Worm (Caenorhabditis elegans): ENCODE measurements around the gene ptr-13.
"Not testable (repeated sequence)": the region's sequence is repeated elsewhere in the genome, so short reads cannot be mapped to it uniquely, and the experiment has no call there.

The ptr-13 gene

DNA sequence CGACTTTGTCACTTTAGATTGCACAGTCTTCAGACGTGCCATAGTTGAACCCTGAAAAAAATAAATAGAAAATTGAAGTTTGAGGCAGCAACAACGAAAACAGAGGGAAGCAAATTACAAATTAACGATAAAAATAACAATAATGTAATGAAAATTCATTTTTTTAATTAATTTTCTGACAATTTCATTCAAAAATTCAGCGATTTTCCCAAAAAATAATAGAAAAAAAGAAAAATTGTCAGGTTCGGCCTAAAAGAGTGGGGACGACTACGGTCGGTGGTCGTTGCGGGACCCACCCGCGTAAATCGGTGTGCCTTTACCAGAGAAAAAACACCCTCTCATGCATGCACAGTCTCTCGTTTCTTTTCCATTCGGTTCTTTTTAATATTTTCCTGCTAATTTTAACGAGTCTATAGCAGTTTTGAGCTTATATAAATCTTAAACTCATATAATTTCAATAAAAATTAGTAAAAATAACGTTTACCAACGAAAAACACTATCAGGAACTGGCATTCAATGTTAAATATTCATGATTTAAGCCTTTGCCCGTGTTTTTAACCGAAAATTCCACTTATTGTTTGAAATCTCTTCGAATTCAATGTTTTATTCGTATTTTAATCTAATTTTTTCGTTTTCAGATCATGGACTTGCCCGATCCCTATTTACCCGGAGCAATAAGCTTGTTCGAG lies 35.8 kb downstream of the ptr-13 start, which contains the start of the genes rps-9 and lsm-1 (continued):
- TF ChIP-seq unc-86 (tag; optimal IDR thresholded peaks at IDR 0.05) (peak; percentile 22), nhr-76 (tag; optimal IDR thresholded peaks at IDR 0.05) (no peak), nhr-11 (tag; optimal IDR thresholded peaks at IDR 0.05) (no peak), fkh-8 (tag; optimal IDR thresholded peaks at IDR 0.05) (peak; percentile 45), ztf-11 (tag; optimal IDR thresholded peaks at IDR 0.05) (no peak), snpc-4 (tag; optimal IDR thresholded peaks at IDR 0.05) (peak; percentile 38), unc-130 (tag; optimal IDR thresholded peaks at IDR 0.05) (peak; percentile 33), F16B12.6 (tag; optimal IDR thresholded peaks at IDR 0.05) (peak; percentile 46), nhr-237 (tag; optimal IDR thresholded peaks at IDR 0.05) (peak; percentile 52), zip-4 (GFP tag; optimal IDR thresholded peaks at IDR 0.05) (no peak), C16A3.4 (tag; optimal IDR thresholded peaks at IDR 0.05) (peak; percentile 75), isw-1 (GFP tag; IDR thresholded peaks at IDR 0.05) (peak; percentile 76), efl-1 (optimal IDR thresholded peaks at IDR 0.05) (peak; percentile 83 to 85), efl-1 (GFP tag; optimal IDR thresholded peaks at IDR 0.05 in 1 of 2) (peak; percentile 78 to 97), lin-13 (GFP tag; optimal IDR thresholded peaks at IDR 0.05) (peak; percentile 58), pqm-1 (tag; optimal IDR thresholded peaks at IDR 0.05) (no peak), sup-37 (GFP tag; optimal IDR thresholded peaks at IDR 0.05) (no peak), nhr-19 (GFP tag; conservative IDR thresholded peaks at IDR 0.05) (peak; percentile 55), unc-30 (tag; optimal IDR thresholded peaks at IDR 0.05) (no peak), ets-5 (GFP tag; IDR thresholded peaks at IDR 0.05) (no peak), blmp-1 (tag; optimal IDR thresholded peaks at IDR 0.05) (peak; percentile 45), egl-13 (tag; optimal IDR thresholded peaks at IDR 0.05) (no peak), sptf-1 (tag; optimal IDR thresholded peaks at IDR 0.05) (no peak), nhr-77 (tag; optimal IDR thresholded peaks at IDR 0.05) (peak; percentile 58), elt-2 (tag; optimal IDR thresholded peaks at IDR 0.05) (no peak), mdl-1 (tag; optimal IDR thresholded peaks at IDR 0.05) (peak in 1 of 2 experiments; percentile 8), ama-1 (optimal IDR thresholded peaks at IDR 0.05) (no peak), lin-35 (GFP tag; optimal IDR thresholded peaks at IDR 0.05) (peak; percentile 84 to 87), dpl-1 (GFP tag; optimal IDR thresholded peaks at IDR 0.05) (peak; percentile 70 to 78 (median 74)), swsn-7 (tag; optimal IDR thresholded peaks at IDR 0.05) (peak; percentile 68), hlh-17 (GFP tag; optimal IDR thresholded peaks at IDR 0.05; ENCODE audit: borderline replicate concordance) (no peak), pax-3 (tag; optimal IDR thresholded peaks at IDR 0.05) (no peak), ceh-82 (tag; optimal IDR thresholded peaks at IDR 0.05) (peak; percentile 43 to 84 (median 63))

ce11 chrII:11125059-11125594 lies 37.2 kb downstream of the ptr-13 start:
- TF ChIP-seq efl-1 (optimal IDR thresholded peaks at IDR 0.05) (no peak), efl-1 (GFP tag; optimal IDR thresholded peaks at IDR 0.05 in 1 of 2) (peak in 1 of 2 experiments; percentile 25), lsy-2 (tag; optimal IDR thresholded peaks at IDR 0.05) (peak in 1 of 2 experiments; percentile 49), sup-37 (GFP tag; optimal IDR thresholded peaks at IDR 0.05) (no peak)

ce11 chrII:11121800-11122199 lies 40.5 kb downstream of the ptr-13 start, which contains the start of gene W10C6.2:
Gene W10C6.2, minus strand, starts transcription at chrII:11121900.
- not testable (repeated sequence) for TF ChIP-seq jun-1 (tag; optimal IDR thresholded peaks at IDR 0.05); zag-1 (tag; optimal IDR thresholded peaks at IDR 0.05); dpl-1 (GFP tag; optimal IDR thresholded peaks at IDR 0.05)

DNA sequence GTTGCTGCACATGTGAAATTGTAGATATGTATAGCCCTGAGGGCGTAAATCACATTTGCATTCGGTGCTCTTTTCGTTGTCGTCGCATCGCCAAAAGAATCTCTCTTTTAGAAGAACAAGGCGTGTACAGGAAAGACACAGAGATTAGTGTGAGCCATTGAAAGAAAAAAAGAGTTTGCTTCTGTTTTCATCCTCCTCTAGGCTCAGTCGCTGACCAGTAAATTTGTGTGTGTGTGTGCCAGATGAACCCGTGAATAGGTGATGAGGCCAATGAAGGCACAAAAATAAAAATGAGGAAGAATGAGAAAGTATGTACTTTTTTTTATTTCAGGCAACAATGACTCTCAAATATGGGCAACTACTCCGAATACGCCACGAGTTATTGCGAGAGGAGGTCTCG lies 49.9 kb downstream of the ptr-13 start, which contains the start of gene mat-2:
mat-2 (plus strand) TSS at position 301 of the 400 bp plus-strand sequence.
- TF ChIP-seq efl-1 (optimal IDR thresholded peaks at IDR 0.05) (no peak), efl-1 (GFP tag; optimal IDR thresholded peaks at IDR 0.05 in 1 of 2) (peak in 1 of 2 experiments; percentile 68), lin-15B (tag; optimal IDR thresholded peaks at IDR 0.05) (no peak)
